Fruit fly (Drosophila melanogaster) whole organism, embryonic: ENCODE results near the gene CG9117.

Source experiments
- Bgb ChIP-seq: fragments of 200-800 bp; sonication (Bioruptor generic); IDR thresholded peaks from 2 replicates; pipeline ENCODE4 v1.3.6; 2022; ENCODE audit warnings: missing biosample characterization, missing genetic modification characterization; ENCODE audit not compliant: partially characterized antibody
- CG12769 ChIP-seq: fragments of 200-800 bp; sonication (Bioruptor generic); optimal IDR thresholded peaks from 2 replicates; lab custom pipeline; 2019; ENCODE audit warnings: missing biosample characterization, mild to moderate bottlenecking, missing genetic modification characterization, moderate library complexity
- CG13894 ChIP-seq: fragments of 200-800 bp; sonication (Bioruptor generic); optimal IDR thresholded peaks from 3 replicates; lab custom pipeline; 2018; ENCODE audit warnings: missing biosample characterization, mild to moderate bottlenecking, missing genetic modification characterization, moderate library complexity
- CG17912 ChIP-seq: fragments of 200-800 bp; sonication (Bioruptor generic); optimal IDR thresholded peaks from 2 replicates; lab custom pipeline; 2018; ENCODE audit warnings: missing biosample characterization, mild to moderate bottlenecking, missing genetic modification characterization
- CG18619 ChIP-seq: fragments of 200-800 bp; sonication (Bioruptor generic); optimal IDR thresholded peaks from 3 replicates; lab custom pipeline; 2017; ENCODE audit warnings: missing biosample characterization, mild to moderate bottlenecking, missing genetic modification characterization
- CG2116 ChIP-seq: fragments of 200-800 bp; sonication (Bioruptor generic); optimal IDR thresholded peaks from 3 replicates; lab custom pipeline; 2018; ENCODE audit warnings: missing biosample characterization, mild to moderate bottlenecking, missing genetic modification characterization
- CG2202 ChIP-seq: fragments of 200-800 bp; sonication (Bioruptor generic); optimal IDR thresholded peaks from 2 replicates; lab custom pipeline; 2018; ENCODE audit warnings: missing biosample characterization, mild to moderate bottlenecking, missing genetic modification characterization
- CG31388 ChIP-seq: fragments of 200-800 bp; sonication (Bioruptor generic); optimal IDR thresholded peaks from 2 replicates; lab custom pipeline; 2016; ENCODE audit warnings: missing biosample characterization, missing genetic modification characterization
- CG32767 ChIP-seq: fragments of 200-800 bp; sonication (Bioruptor generic); IDR thresholded peaks from 2 replicates; pipeline ENCODE4 v1.3.6; 2022; ENCODE audit warnings: missing biosample characterization, missing genetic modification characterization
- CG32772 ChIP-seq: fragments of 200-800 bp; sonication (Bioruptor generic); IDR thresholded peaks from 2 replicates; pipeline ENCODE4 v1.3.6; 2022; ENCODE audit warnings: missing biosample characterization, missing genetic modification characterization
- CG5245 ChIP-seq: fragments of 200-800 bp; sonication (Bioruptor generic); optimal IDR thresholded peaks from 3 replicates; lab custom pipeline; 2016; ENCODE audit warnings: missing biosample characterization, missing genetic modification characterization
- CG6272 ChIP-seq: fragments of 200-800 bp; sonication (Bioruptor generic); IDR thresholded peaks from 2 replicates; pipeline ENCODE4 v1.3.6; 2022; ENCODE audit warnings: missing biosample characterization, missing genetic modification characterization
- CG6689 ChIP-seq: fragments of 200-800 bp; sonication (Bioruptor generic); IDR thresholded peaks from 2 replicates; pipeline ENCODE4 v1.3.6; 2022; ENCODE audit warnings: missing biosample characterization, missing genetic modification characterization
- CG7372 ChIP-seq: fragments of 200-800 bp; sonication (Bioruptor generic); IDR thresholded peaks from 2 replicates; pipeline ENCODE4 v1.3.6; 2022; ENCODE audit warnings: missing biosample characterization, missing genetic modification characterization
- CG7786 ChIP-seq: fragments of 200-800 bp; sonication (Bioruptor generic); optimal IDR thresholded peaks from 2 replicates; lab custom pipeline; 2016; ENCODE audit warnings: missing biosample characterization, missing genetic modification characterization
- Dll ChIP-seq: fragments of 200-800 bp; sonication (Bioruptor generic); IDR thresholded peaks from 4 replicates; pipeline ENCODE4 v1.3.6; 2022; ENCODE audit warnings: missing biosample characterization, missing genetic modification characterization; ENCODE audit not compliant: partially characterized antibody
- ERR ChIP-seq: fragments of 200-800 bp; sonication (Bioruptor generic); optimal IDR thresholded peaks from 2 replicates; lab custom pipeline; 2016; ENCODE audit warnings: missing biosample characterization, missing genetic modification characterization
- HLH4C ChIP-seq: fragments of 200-800 bp; sonication (Bioruptor generic); IDR thresholded peaks from 3 replicates; pipeline ENCODE4 v1.3.6; 2022; ENCODE audit warnings: missing biosample characterization, missing genetic modification characterization; ENCODE audit not compliant: partially characterized antibody
- Hmr ChIP-seq: fragments of 200-800 bp; sonication (Bioruptor generic); optimal IDR thresholded peaks from 3 replicates; lab custom pipeline; 2017; ENCODE audit warnings: mild to moderate bottlenecking, missing biosample characterization, missing genetic modification reagents, missing genetic modification characterization
- Hr3 ChIP-seq: fragments of 200-800 bp; sonication (Bioruptor generic); optimal IDR thresholded peaks from 3 replicates; lab custom pipeline; 2016; ENCODE audit warnings: missing biosample characterization, missing genetic modification characterization
- Hr51 ChIP-seq, 2 experiments: fragments of 200-800 bp; sonication (Bioruptor generic); optimal IDR thresholded peaks; 2 replicates in 1 of 2; 3 replicates in 1 of 2; lab custom pipeline; 2016 to 2018; ENCODE audit warnings: missing biosample characterization in 2 of 2, missing genetic modification characterization in 2 of 2, mild to moderate bottlenecking in 1 of 2, moderate library complexity in 1 of 2
- MBD-R2 ChIP-seq: fragments of 200-800 bp; sonication (Bioruptor generic); IDR thresholded peaks from 2 replicates; pipeline ENCODE4 v1.3.6; 2022; ENCODE audit warnings: missing biosample characterization, missing genetic modification characterization
- Meics ChIP-seq: fragments of 200-800 bp; sonication (Bioruptor generic); optimal IDR thresholded peaks from 2 replicates; lab custom pipeline; 2017; ENCODE audit warnings: missing biosample characterization, mild to moderate bottlenecking, missing genetic modification characterization
- Ravus ChIP-seq: fragments of 200-800 bp; sonication (Bioruptor generic); IDR thresholded peaks from 2 replicates; pipeline ENCODE4 v1.3.6; 2022; ENCODE audit warnings: missing biosample characterization, missing genetic modification characterization
- Spps ChIP-seq: fragments of 200-800 bp; sonication (Bioruptor generic); optimal IDR thresholded peaks from 2 replicates; lab custom pipeline; 2018; ENCODE audit warnings: missing biosample characterization, mild to moderate bottlenecking, missing genetic modification characterization
- abd-A ChIP-seq: fragments of 200-800 bp; sonication (Bioruptor generic); optimal IDR thresholded peaks from 3 replicates; lab custom pipeline; 2019; ENCODE audit warnings: missing biosample characterization, mild to moderate bottlenecking, missing genetic modification characterization, moderate library complexity
- bcd ChIP-seq: fragments of 200-800 bp; sonication (Bioruptor generic); optimal IDR thresholded peaks from 2 replicates; lab custom pipeline; 2017; ENCODE audit warnings: missing biosample characterization, mild to moderate bottlenecking, missing genetic modification characterization
- chinmo ChIP-seq: fragments of 200-800 bp; sonication (Bioruptor generic); IDR thresholded peaks from 4 replicates; pipeline ENCODE4 v1.3.6; 2022; ENCODE audit warnings: missing biosample characterization, missing genetic modification characterization; ENCODE audit not compliant: partially characterized antibody
- crc ChIP-seq: fragments of 200-800 bp; sonication (Bioruptor generic); optimal IDR thresholded peaks from 2 replicates; lab custom pipeline; 2016; ENCODE audit warnings: missing biosample characterization, missing genetic modification characterization
- exex ChIP-seq: fragments of 200-800 bp; sonication (Bioruptor generic); optimal IDR thresholded peaks from 4 replicates; lab custom pipeline; 2018; ENCODE audit warnings: missing biosample characterization, mild to moderate bottlenecking, missing genetic modification characterization, moderate library complexity
- kay ChIP-seq: fragments of 200-800 bp; sonication (Bioruptor generic); optimal IDR thresholded peaks from 2 replicates; lab custom pipeline; 2016; ENCODE audit warnings: missing biosample characterization, missing genetic modification characterization
- maf-S ChIP-seq: fragments of 200-800 bp; sonication (Bioruptor generic); optimal IDR thresholded peaks from 2 replicates; lab custom pipeline; 2016; ENCODE audit warnings: missing biosample characterization, missing genetic modification characterization
- mld ChIP-seq: fragments of 200-800 bp; sonication (Bioruptor generic); IDR thresholded peaks from 3 replicates; pipeline ENCODE4 v1.3.6; 2022; ENCODE audit warnings: missing biosample characterization, missing genetic modification characterization; ENCODE audit not compliant: partially characterized antibody
- nmo ChIP-seq: fragments of 200-800 bp; sonication (Bioruptor generic); optimal IDR thresholded peaks from 2 replicates; lab custom pipeline; 2018; ENCODE audit warnings: missing biosample characterization, mild to moderate bottlenecking, missing genetic modification characterization, moderate library complexity
- otp ChIP-seq: fragments of 200-800 bp; sonication (Bioruptor generic); IDR thresholded peaks from 3 replicates; pipeline ENCODE4, ENCODE4 v1.3.6; 2022; ENCODE audit warnings: missing biosample characterization, missing genetic modification characterization
- peb ChIP-seq: fragments of 200-800 bp; sonication (Bioruptor generic); IDR thresholded peaks from 2 replicates; pipeline ENCODE4 v1.3.6; 2022; ENCODE audit warnings: missing biosample characterization, missing genetic modification characterization
- ranshi ChIP-seq: fragments of 200-800 bp; sonication (Bioruptor generic); IDR thresholded peaks from 2 replicates; pipeline ENCODE4 v1.3.6; 2022; ENCODE audit warnings: missing biosample characterization, missing genetic modification characterization
- salm ChIP-seq: fragments of 200-800 bp; sonication (Bioruptor generic); optimal IDR thresholded peaks from 2 replicates; lab custom pipeline; 2018; ENCODE audit warnings: missing biosample characterization, mild to moderate bottlenecking, missing genetic modification characterization
- sisA ChIP-seq: fragments of 200-800 bp; sonication (Bioruptor generic); IDR thresholded peaks from 2 replicates; pipeline ENCODE4 v1.3.6; 2022; ENCODE audit warnings: missing biosample characterization, missing genetic modification characterization
- so ChIP-seq: fragments of 200-800 bp; sonication (Bioruptor generic); IDR thresholded peaks from 3 replicates; pipeline ENCODE4 v1.3.6; 2022; ENCODE audit warnings: missing biosample characterization, missing genetic modification characterization
- sqz ChIP-seq: fragments of 200-800 bp; sonication (Bioruptor generic); optimal IDR thresholded peaks from 3 replicates; lab custom pipeline; 2018; ENCODE audit warnings: missing biosample characterization, mild to moderate bottlenecking, missing genetic modification characterization
- stc ChIP-seq: fragments of 200-800 bp; sonication (Bioruptor generic); IDR thresholded peaks from 2 replicates; pipeline ENCODE4 v1.3.6; 2022; ENCODE audit warnings: missing biosample characterization, missing genetic modification characterization
- tgo ChIP-seq: fragments of 200-800 bp; sonication (Bioruptor generic); IDR thresholded peaks from 3 replicates; pipeline ENCODE4 v1.3.6; 2022; ENCODE audit warnings: missing biosample characterization, missing genetic modification characterization
- tio ChIP-seq: fragments of 200-800 bp; sonication (Bioruptor generic); optimal IDR thresholded peaks from 2 replicates; lab custom pipeline; 2017; ENCODE audit warnings: missing biosample characterization, missing genetic modification characterization, inconsistent platforms
- tna ChIP-seq: fragments of 200-800 bp; sonication (Bioruptor generic); IDR thresholded peaks from 2 replicates; pipeline ENCODE4 v1.3.6; 2022; ENCODE audit warnings: missing biosample characterization, missing genetic modification characterization; ENCODE audit not compliant: partially characterized antibody
- ttk ChIP-seq: fragments of 200-800 bp; sonication (Bioruptor generic); IDR thresholded peaks from 2 replicates; pipeline ENCODE4 v2.1.2; 2022; ENCODE audit warnings: missing biosample characterization, missing genetic modification characterization
- unpg ChIP-seq: fragments of 200-800 bp; sonication (Bioruptor generic); optimal IDR thresholded peaks from 3 replicates; lab custom pipeline; 2018; ENCODE audit warnings: missing biosample characterization, mild to moderate bottlenecking, missing genetic modification characterization, moderate library complexity
- vfl ChIP-seq: fragments of 200-800 bp; sonication (Bioruptor generic); optimal IDR thresholded peaks from 2 replicates; lab custom pipeline; 2016; ENCODE audit warnings: missing biosample characterization, missing genetic modification characterization
- vnd ChIP-seq: fragments of 200-800 bp; sonication (Bioruptor generic); IDR thresholded peaks from 3 replicates; pipeline ENCODE4 v1.3.6; 2022; ENCODE audit warnings: missing biosample characterization, missing genetic modification characterization; ENCODE audit not compliant: partially characterized antibody
- wdn ChIP-seq: fragments of 200-800 bp; sonication (Bioruptor generic); IDR thresholded peaks from 2 replicates; pipeline ENCODE4 v1.3.6; 2022; ENCODE audit warnings: missing biosample characterization, missing genetic modification characterization
- zfh1 ChIP-seq: fragments of 200-800 bp; sonication (Bioruptor generic); IDR thresholded peaks from 3 replicates; pipeline ENCODE4 v1.3.6; 2022; ENCODE audit warnings: missing biosample characterization, missing genetic modification characterization

The CG9117 gene

DNA sequence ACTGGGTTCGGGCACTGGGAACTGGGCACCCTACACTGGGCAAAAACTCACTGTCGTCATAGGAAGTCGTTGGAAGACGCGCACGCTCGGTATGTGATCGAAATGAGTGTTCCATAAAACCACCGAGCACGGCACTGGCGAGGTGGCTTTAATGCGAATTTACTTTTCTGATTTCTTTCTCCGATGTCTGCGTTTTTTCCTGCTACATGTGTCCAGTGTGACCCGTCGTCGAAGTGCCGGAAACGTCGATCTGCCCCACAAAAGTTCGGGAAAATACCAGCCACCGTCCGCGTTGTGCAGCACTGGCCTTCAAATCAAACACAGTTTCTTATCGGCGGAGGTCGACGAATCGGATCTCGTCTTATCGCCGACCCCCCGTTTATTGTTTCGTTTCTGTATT is 38.5 kb downstream of the CG9117 start, which contains the start of gene Kdm5 (continued):
- TF ChIP-seq CG32772 (GFP tag; lab: Robert Waterston, UW), result no peak
- no peak for TF ChIP-seq wdn (GFP tag; lab: Robert Waterston, UW)
- no peak for TF ChIP-seq crc
- no peak for TF ChIP-seq Dll (GFP tag; lab: Robert Waterston, UW)
- no peak for TF ChIP-seq CG17912
- TF ChIP-seq sisA (GFP tag; lab: Robert Waterston, UW), result no peak
- peak; percentile 24 for TF ChIP-seq Hr3
- peak; percentile 43; the same call in 1 of the 2 replicates for TF ChIP-seq ranshi (GFP tag; lab: Robert Waterston, UW)
- TF ChIP-seq vfl, result no peak
- no peak for TF ChIP-seq salm (tag; lab: Kevin White, UChicago)
- TF ChIP-seq so (GFP tag; lab: Robert Waterston, UW), result no peak
- TF ChIP-seq CG18619 (GFP tag; lab: Kevin White, UChicago), result peak; percentile 8
- TF ChIP-seq CG31388 (GFP tag; lab: Kevin White, UChicago), result no peak
- TF ChIP-seq Hmr (GFP tag; lab: Kevin White, UChicago), result peak; percentile 54
- TF ChIP-seq ERR (GFP tag; lab: Kevin White, UChicago), result no peak
- TF ChIP-seq CG12769 (tag; lab: Kevin White, UChicago), result no peak
- no peak for TF ChIP-seq Ravus
- TF ChIP-seq unpg, result no peak
- no peak for TF ChIP-seq abd-A (tag; lab: Kevin White, UChicago)
- TF ChIP-seq CG2116, result peak; percentile 26
- TF ChIP-seq HLH4C (GFP tag; lab: Robert Waterston, UW), result no peak
- no peak for TF ChIP-seq kay (GFP tag; lab: Kevin White, UChicago)
- peak; percentile 37 for TF ChIP-seq exex (tag; lab: Kevin White, UChicago)
- 0 out of 4 replicates have a peak, but pooled peaks have one; percentile 59 for TF ChIP-seq chinmo (GFP tag; lab: Robert Waterston, UW)
- TF ChIP-seq CG7786 (GFP tag; lab: Kevin White, UChicago), result peak; percentile 35
- no peak for TF ChIP-seq tio
- no peak for TF ChIP-seq tgo (GFP tag; lab: Robert Waterston, UW)
- TF ChIP-seq CG6272 (GFP tag; lab: Robert Waterston, UW), result no peak
- peak; percentile 52 for TF ChIP-seq bcd (GFP tag; lab: Kevin White, UChicago)
- no peak for TF ChIP-seq CG7372 (GFP tag; lab: Robert Waterston, UW)
- TF ChIP-seq tna (GFP tag; lab: Robert Waterston, UW), result no peak
- TF ChIP-seq maf-S, result no peak
- no peak for TF ChIP-seq mld (GFP tag; lab: Robert Waterston, UW)
- TF ChIP-seq Spps (tag; lab: Kevin White, UChicago), result no peak
- TF ChIP-seq sqz, result peak; percentile 3
- no peak for TF ChIP-seq stc (GFP tag; lab: Robert Waterston, UW)
- TF ChIP-seq CG32767 (GFP tag; lab: Robert Waterston, UW), result no peak
- 0 out of 2 replicates have a peak, but pooled peaks have one; percentile 14 for TF ChIP-seq CG6689 (GFP tag; lab: Robert Waterston, UW)
- no peak for TF ChIP-seq ttk
- TF ChIP-seq CG5245 (GFP tag; lab: Kevin White, UChicago), result no peak
- no peak for TF ChIP-seq otp (GFP tag; lab: Robert Waterston, UW)
- TF ChIP-seq Hr51 (GFP tag; optimal IDR thresholded peaks at IDR 0.05; lab: Kevin White, UChicago), result peak in 1 of 2 experiments; percentile 2
- peak; percentile 73 for TF ChIP-seq zfh1 (GFP tag; lab: Robert Waterston, UW)
- peak; percentile 32; the same call in 1 of the 2 replicates for TF ChIP-seq Bgb (GFP tag; lab: Robert Waterston, UW)
- TF ChIP-seq vnd (GFP tag; lab: Robert Waterston, UW), result no peak
- no peak for TF ChIP-seq CG2202 (tag; lab: Kevin White, UChicago)
- peak; percentile 67 for TF ChIP-seq MBD-R2 (GFP tag; lab: Robert Waterston, UW)
- TF ChIP-seq CG13894 (tag; lab: Kevin White, UChicago), result no peak
- TF ChIP-seq nmo (GFP tag; lab: Kevin White, UChicago), result peak; percentile 25
- TF ChIP-seq Meics (GFP tag; lab: Kevin White, UChicago), result peak; percentile 39
- TF ChIP-seq peb (GFP tag; lab: Robert Waterston, UW), result no peak
